Worm (Caenorhabditis elegans) whole organism, L2 larva: Measurements from ENCODE around the gene F14D7.9.

Experiments
- F13H6.1 ChIP-seq: sonication (generic microtip); optimal IDR thresholded peaks from 2 replicates; lab custom pipeline; 2016; ENCODE audit warnings: missing genetic modification characterization, missing compliant biosample characterization
- blmp-1 ChIP-seq: sonication (generic microtip); optimal IDR thresholded peaks from 2 replicates; lab custom pipeline; 2017; ENCODE audit warnings: missing genetic modification characterization, mild to moderate bottlenecking, missing compliant biosample characterization, antibody characterized with exemption, moderate library complexity; ENCODE audit not compliant: insufficient read depth
- ceh-16 ChIP-seq: fragments of 150-350 bp; optimal IDR thresholded peaks from 2 replicates; lab custom pipeline; 2014; ENCODE audit warnings: missing biosample characterization, missing genetic modification characterization
- egl-27 ChIP-seq: sonication (generic microtip); optimal IDR thresholded peaks from 3 replicates; lab custom pipeline; 2017; ENCODE audit warnings: missing biosample characterization, missing genetic modification reagents, missing genetic modification characterization
- elt-1 ChIP-seq: fragments of 150-350 bp; optimal IDR thresholded peaks from 2 replicates; lab custom pipeline; 2014; ENCODE audit warnings: missing biosample characterization, missing genetic modification characterization
- fos-1 ChIP-seq: fragments of 150-350 bp; optimal IDR thresholded peaks from 2 replicates; lab custom pipeline; 2014; ENCODE audit warnings: missing biosample characterization, missing genetic modification characterization
- lin-11 ChIP-seq: fragments of 150-350 bp; sonication (generic microtip); optimal IDR thresholded peaks from 2 replicates; lab custom pipeline; 2014; ENCODE audit warnings: missing biosample characterization, missing genetic modification characterization, inconsistent platforms, mixed read lengths
- nhr-12 ChIP-seq: fragments of 150-350 bp; optimal IDR thresholded peaks from 2 replicates; lab custom pipeline; 2014; ENCODE audit warnings: missing biosample characterization, missing genetic modification characterization
- nhr-23 ChIP-seq: fragments of 150-350 bp; optimal IDR thresholded peaks from 2 replicates; lab custom pipeline; 2014; ENCODE audit warnings: missing biosample characterization, missing genetic modification reagents, missing genetic modification characterization
- unc-39 ChIP-seq: fragments of 150-350 bp; optimal IDR thresholded peaks from 2 replicates; lab custom pipeline; 2014; ENCODE audit warnings: missing biosample characterization, missing genetic modification characterization
- zag-1 ChIP-seq: fragments of 150-350 bp; optimal IDR thresholded peaks from 2 replicates; lab custom pipeline; 2014; ENCODE audit warnings: missing biosample characterization, missing genetic modification characterization
- ztf-11 ChIP-seq: sonication (generic microtip); optimal IDR thresholded peaks from 2 replicates; lab custom pipeline; 2017; ENCODE audit warnings: missing biosample characterization, missing genetic modification characterization

- TF ChIP-seq elt-1 (tag; lab: Kevin White, UChicago) = no peak
- TF ChIP-seq nhr-23 = no peak
- TF ChIP-seq unc-39 (tag; lab: Kevin White, UChicago) = no peak
- TF ChIP-seq zag-1 (tag; lab: Kevin White, UChicago) = no peak
- TF ChIP-seq fos-1 (tag; lab: Kevin White, UChicago) = no peak
- no peak for TF ChIP-seq lin-11
- no peak for TF ChIP-seq nhr-12
- TF ChIP-seq ztf-11 (tag; lab: Kevin White, UChicago) = no peak
- TF ChIP-seq egl-27 (tag; lab: Kevin White, UChicago) = no peak
- TF ChIP-seq ceh-16 (tag; lab: Kevin White, UChicago) = no peak
- TF ChIP-seq F13H6.1 (tag; lab: Kevin White, UChicago) = no peak
- TF ChIP-seq blmp-1 = no peak
Measured at ce11 chrV:14293667-14294194, 765 bp upstream of the F14D7.9 start, which contains the start of gene F14D7.2.
